Worm (Caenorhabditis elegans) whole organism, midembryonic: ENCODE results near the gene B0024.11.

Experiments
- T22C8.4 ChIP-seq: fragments of 200-800 bp; sonication (Bioruptor generic); IDR thresholded peaks from 2 replicates; pipeline ENCODE4 v1.3.6; 2022; ENCODE audit warnings: missing genetic modification characterization, missing compliant biosample characterization
- cog-1 ChIP-seq: sonication (generic microtip); optimal IDR thresholded peaks from 2 replicates; lab custom pipeline; 2016; ENCODE audit warnings: missing genetic modification characterization, missing compliant biosample characterization
- flt-1 ChIP-seq: fragments of 200-800 bp; sonication (Bioruptor generic); IDR thresholded peaks from 2 replicates; pipeline ENCODE4 v1.3.6; 2022; ENCODE audit warnings: missing genetic modification characterization, missing compliant biosample characterization
- klf-2 ChIP-seq: fragments of 200-800 bp; sonication (Bioruptor generic); conservative IDR thresholded peaks from 2 replicates; pipeline ENCODE4 v1.3.6; 2022; ENCODE audit warnings: missing genetic modification reagents, missing genetic modification characterization, missing compliant biosample characterization
- med-1 ChIP-seq: sonication (generic microtip); optimal IDR thresholded peaks from 2 replicates; lab custom pipeline; 2017; ENCODE audit warnings: missing genetic modification characterization, mild to moderate bottlenecking, missing compliant biosample characterization, antibody characterized with exemption, missing genetic modification reagents; ENCODE audit not compliant: insufficient read depth
- ref-1 ChIP-seq: fragments of 200-800 bp; sonication (Bioruptor generic); conservative IDR thresholded peaks from 2 replicates; pipeline ENCODE4 v1.3.6; 2022; ENCODE audit warnings: missing genetic modification reagents, missing genetic modification characterization, missing compliant biosample characterization
- tab-1 ChIP-seq: fragments of 200-800 bp; sonication (Bioruptor generic); IDR thresholded peaks from 2 replicates; pipeline ENCODE4 v1.3.6; 2022; ENCODE audit warnings: missing genetic modification characterization, missing compliant biosample characterization
- ztf-23 ChIP-seq: fragments of 200-800 bp; sonication (Bioruptor generic); IDR thresholded peaks from 2 replicates; pipeline ENCODE4 v1.3.6; 2022; ENCODE audit warnings: missing genetic modification reagents, missing genetic modification characterization, missing compliant biosample characterization
- ztf-29 ChIP-seq: fragments of 200-800 bp; sonication (Bioruptor generic); IDR thresholded peaks from 2 replicates; pipeline ENCODE4 v1.3.6; 2022; ENCODE audit warnings: missing genetic modification reagents, missing genetic modification characterization, missing compliant biosample characterization

Gene B0024.11

DNA sequence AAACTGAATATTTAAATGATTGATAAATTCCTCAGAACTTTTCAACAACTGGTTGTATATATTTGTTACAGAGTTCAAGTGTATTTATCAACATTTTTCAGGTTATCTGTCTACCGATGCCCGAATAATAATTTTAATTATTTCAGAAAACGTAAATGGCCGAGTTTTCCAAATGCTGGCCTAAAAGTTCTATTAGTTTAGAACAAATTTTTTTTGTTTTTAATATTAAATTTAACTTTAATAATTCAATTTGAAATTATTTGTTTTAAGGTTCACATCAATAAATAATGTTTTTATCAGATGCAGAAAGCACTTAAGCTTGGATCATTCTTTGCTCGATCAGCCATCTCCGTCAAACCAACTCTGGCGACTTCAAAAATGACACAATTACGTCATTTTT lies 5.0 kb downstream of the B0024.11 start, which contains the start of gene trx-2:
Gene trx-2 (plus strand): TSS at position 301 of the 400 bp plus-strand sequence.
- TF ChIP-seq klf-2 (GFP tag; lab: Robert Waterston, UW) (no peak), med-1 (GFP tag; lab: Kevin White, UChicago) (no peak), flt-1 (GFP tag; lab: Robert Waterston, UW) (no peak), ztf-29 (GFP tag; lab: Robert Waterston, UW) (no peak)

DNA sequence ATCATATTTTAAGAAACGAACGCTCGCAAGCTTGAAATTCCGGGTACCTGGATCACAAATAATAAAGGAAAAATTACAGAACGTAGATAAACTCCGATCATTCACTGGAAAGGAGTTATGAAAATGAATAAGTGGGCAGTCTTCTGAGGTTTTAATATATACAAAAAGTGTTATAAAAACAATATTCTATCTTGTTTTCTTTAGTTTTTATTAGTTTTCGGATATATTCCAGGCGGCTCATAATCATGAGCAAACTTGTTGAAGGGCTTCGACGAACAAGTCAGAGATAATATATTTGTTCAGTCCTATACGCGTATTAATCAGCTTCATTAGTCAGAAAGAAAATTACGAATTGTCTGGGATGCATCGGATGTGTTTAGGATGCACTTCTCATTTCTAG lies 5.4 kb downstream of the B0024.11 start, which contains the start of gene gcy-6:
Gene gcy-6 (minus strand): TSS at position 101 of the 400 bp plus-strand sequence.
- TF ChIP-seq med-1 (GFP tag; lab: Kevin White, UChicago) (no peak), T22C8.4 (GFP tag; lab: Robert Waterston, UW) (no peak), tab-1 (no peak)

DNA sequence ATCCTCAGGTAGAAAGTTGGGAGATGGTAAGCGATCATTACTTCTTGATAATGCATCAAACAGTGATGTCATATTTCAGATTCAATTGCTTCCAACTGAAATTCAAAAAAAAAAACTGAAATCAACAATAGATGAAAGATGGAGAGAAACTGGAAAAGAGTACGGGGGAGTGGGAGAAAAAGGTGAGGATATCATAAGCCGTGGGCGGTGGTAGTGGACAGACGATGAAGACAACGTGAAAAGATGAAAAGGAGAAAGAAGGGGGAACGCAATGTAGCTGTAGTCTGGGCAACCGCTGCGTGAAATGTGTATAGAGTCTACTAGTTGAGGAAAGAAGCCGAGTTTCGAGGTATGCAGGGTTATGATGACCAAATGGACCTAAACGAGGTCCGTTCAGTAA lies 12.1 kb downstream of the B0024.11 start, which contains the start of gene che-12:
Gene che-12 (minus strand): TSS at position 101 of the 400 bp plus-strand sequence.
- TF ChIP-seq med-1 (GFP tag; lab: Kevin White, UChicago) (no peak), tab-1 (no peak)

DNA sequence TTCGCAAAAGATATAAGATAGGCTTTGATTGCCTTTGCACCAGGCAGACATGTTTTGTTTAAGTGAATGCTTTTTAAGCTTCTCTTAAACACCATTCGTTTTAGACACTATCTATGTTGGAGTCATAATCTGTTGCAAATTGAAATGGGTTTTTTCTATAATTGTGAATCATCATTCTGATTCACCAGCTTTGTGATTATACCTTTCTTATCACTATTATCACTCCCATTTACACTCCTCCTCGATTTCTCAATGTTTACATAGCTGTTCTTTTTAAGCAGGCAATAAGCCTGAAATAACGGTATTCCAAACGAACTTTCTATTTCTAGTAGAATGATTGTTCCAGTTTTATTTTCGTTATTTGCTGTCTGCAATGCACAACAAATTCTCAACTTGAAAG lies 22.2 kb downstream of the B0024.11 start, which contains the start of gene B0024.4:
Gene B0024.4 (plus strand): TSS at position 301 of the 400 bp plus-strand sequence.
- TF ChIP-seq ztf-23 (GFP tag; lab: Robert Waterston, UW) = no peak

DNA sequence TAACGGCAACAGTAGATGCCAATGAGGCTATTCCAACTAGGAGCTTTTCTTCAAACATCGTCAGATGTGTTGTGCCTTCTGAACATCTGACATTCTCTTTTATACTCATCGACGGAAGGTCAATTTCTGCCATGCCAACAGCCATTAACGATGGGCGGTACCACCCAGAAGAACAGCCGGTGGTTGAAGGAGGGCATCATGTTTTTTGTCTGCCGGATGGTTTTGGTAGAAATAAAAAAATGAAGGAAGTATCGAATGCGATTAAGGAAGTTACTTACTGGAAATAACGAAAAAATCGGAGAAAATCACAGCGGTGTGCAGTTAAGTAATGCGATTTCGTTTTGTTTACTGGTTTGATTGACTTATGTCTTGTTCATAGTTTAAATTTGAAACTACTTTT lies 24.8 kb downstream of the B0024.11 start, which contains the start of gene col-150:
Gene col-150 (minus strand): TSS at position 101 of the 400 bp plus-strand sequence.
- TF ChIP-seq klf-2 (GFP tag; lab: Robert Waterston, UW) (no peak), ref-1 (GFP tag; lab: Robert Waterston, UW) (no peak), flt-1 (GFP tag; lab: Robert Waterston, UW) (no peak), ztf-29 (GFP tag; lab: Robert Waterston, UW) (no peak), tab-1 (no peak), med-1 (GFP tag; lab: Kevin White, UChicago) (no peak), T22C8.4 (GFP tag; lab: Robert Waterston, UW) (no peak)

DNA sequence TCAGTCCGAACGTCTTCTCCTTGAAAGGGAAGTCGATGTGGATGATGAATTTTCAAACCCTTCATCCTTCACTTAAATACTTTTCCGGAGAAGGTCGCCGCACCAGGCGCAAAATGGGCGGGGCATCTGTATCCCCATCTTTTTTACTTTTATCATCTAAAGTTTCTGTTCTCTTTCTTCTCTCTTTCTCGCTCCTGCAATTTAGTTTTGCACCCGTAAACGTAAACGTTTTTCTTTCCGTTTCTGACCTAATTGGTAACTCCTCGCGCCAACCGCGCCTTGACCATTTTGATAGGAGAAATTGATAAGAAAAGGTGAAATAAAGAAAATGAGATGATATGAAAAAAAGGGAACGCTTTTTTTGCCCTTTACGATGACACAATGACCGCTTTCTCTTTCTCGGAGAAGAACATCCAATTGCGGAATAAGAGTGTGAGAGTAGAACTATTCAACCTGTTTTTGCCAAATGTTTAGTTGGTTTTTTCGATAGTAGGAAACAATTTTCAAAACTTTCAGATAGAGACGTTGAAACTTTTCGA lies 26.4 kb downstream of the B0024.11 start, which contains the start of gene col-149:
Gene col-149 (minus strand): TSS at position 51 of the 539 bp plus-strand sequence.
- TF ChIP-seq klf-2 (GFP tag; lab: Robert Waterston, UW) (no peak), med-1 (GFP tag; lab: Kevin White, UChicago) (no peak), cog-1 (no peak)

DNA sequence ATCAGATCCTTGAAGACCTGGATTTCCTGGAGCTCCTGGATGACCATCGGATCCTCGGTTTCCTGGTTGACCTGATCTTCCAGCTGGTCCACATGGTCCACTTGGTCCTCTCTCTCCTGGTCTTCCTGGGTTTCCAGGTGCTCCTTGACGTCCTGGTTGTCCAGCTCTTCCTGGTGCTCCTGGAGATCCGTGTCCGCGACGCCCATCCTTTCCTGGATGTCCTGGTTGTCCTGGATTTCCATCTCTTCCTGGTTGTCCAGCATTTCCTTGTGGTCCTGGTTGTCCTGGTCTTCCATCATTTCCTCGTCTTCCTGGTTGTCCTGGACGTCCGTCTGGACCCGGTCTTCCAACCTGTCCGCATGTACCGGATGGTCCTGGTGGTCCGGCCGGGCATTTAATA lies 27.5 kb downstream of the B0024.11 start:
- no peak for TF ChIP-seq T22C8.4 (GFP tag; lab: Robert Waterston, UW)
- no peak for TF ChIP-seq ztf-29 (GFP tag; lab: Robert Waterston, UW)
- no peak for TF ChIP-seq ztf-23 (GFP tag; lab: Robert Waterston, UW)
- TF ChIP-seq tab-1 = no peak
- no peak for TF ChIP-seq klf-2 (GFP tag; lab: Robert Waterston, UW)
- no peak for TF ChIP-seq med-1 (GFP tag; lab: Kevin White, UChicago)

DNA sequence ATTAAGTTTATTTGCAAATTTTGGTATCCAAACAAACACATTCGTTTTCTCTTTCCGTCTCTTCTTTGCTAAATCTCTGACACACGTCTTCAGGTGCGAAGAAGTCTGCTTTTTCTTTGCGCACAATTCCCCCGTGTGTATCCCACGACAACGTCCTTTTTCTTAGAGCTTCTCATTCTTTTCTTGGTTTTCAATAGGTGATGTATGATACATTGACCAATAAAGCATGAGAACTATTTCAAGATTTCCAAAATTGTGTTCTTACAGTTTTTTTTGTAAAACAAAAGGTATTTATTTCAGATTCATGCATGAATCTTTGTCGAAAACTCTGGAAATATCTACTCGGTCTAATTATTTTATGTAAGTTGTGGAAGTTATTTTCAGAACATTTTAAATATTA lies 29.6 kb downstream of the B0024.11 start, which contains the start of gene B0024.15:
Gene B0024.15 (plus strand): TSS at position 301 of the 400 bp plus-strand sequence.
- TF ChIP-seq med-1 (GFP tag; lab: Kevin White, UChicago) (no peak), ztf-23 (GFP tag; lab: Robert Waterston, UW) (no peak)

DNA sequence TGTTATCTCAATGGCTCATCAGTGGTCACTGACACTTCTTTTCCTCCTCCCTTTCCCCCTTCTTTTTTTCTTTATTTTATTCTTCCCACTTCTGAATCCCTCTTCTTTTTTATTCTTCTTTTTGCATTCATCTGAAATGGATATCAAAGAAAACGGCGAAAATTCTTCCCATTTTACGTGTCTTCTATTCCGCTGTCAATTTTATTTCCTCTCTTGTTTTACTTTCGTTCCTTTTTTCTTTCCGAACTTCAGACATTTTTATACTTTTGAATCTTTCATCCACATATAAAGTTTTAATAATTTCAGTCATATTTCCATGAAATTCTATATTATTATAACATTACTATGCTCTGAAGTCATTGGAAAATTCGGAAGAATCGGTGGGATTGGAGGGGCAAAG lies 32.1 kb downstream of the B0024.11 start, which contains the start of gene B0024.3:
Gene B0024.3 (plus strand): TSS at position 301 of the 400 bp plus-strand sequence.
- no peak for TF ChIP-seq klf-2 (GFP tag; lab: Robert Waterston, UW)
- TF ChIP-seq cog-1 = no peak
- TF ChIP-seq flt-1 (GFP tag; lab: Robert Waterston, UW) = no peak
- no peak for TF ChIP-seq med-1 (GFP tag; lab: Kevin White, UChicago)
- TF ChIP-seq ztf-23 (GFP tag; lab: Robert Waterston, UW) = no peak
- TF ChIP-seq tab-1 = no peak
- TF ChIP-seq T22C8.4 (GFP tag; lab: Robert Waterston, UW) = no peak
- TF ChIP-seq ref-1 (GFP tag; lab: Robert Waterston, UW) = no peak
- no peak for TF ChIP-seq ztf-29 (GFP tag; lab: Robert Waterston, UW)

DNA sequence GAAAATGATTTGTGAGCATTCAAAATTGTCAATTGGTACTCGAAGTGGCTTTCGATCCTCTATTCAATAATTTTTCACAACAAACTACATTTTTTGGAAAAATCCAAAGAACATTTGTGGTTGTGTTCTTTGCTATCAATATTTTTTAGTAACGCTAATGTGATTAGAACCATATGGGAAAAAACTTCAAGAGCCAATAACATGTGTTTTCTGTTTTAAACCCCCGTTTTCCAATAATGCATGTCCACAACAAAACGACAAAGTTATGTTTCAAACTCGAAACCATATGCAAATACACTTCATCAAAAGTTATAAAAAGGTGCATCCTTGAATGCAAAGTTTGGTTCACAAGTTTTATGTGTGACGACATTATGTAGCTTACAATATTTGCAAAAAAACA lies 33.5 kb downstream of the B0024.11 start:
- TF ChIP-seq tab-1 (no peak), flt-1 (GFP tag; lab: Robert Waterston, UW) (no peak), ztf-29 (GFP tag; lab: Robert Waterston, UW) (no peak), T22C8.4 (GFP tag; lab: Robert Waterston, UW) (no peak), klf-2 (GFP tag; lab: Robert Waterston, UW) (no peak), ztf-23 (GFP tag; lab: Robert Waterston, UW) (no peak), ref-1 (GFP tag; lab: Robert Waterston, UW) (no peak), cog-1 (no peak), med-1 (GFP tag; lab: Kevin White, UChicago) (no peak)

DNA sequence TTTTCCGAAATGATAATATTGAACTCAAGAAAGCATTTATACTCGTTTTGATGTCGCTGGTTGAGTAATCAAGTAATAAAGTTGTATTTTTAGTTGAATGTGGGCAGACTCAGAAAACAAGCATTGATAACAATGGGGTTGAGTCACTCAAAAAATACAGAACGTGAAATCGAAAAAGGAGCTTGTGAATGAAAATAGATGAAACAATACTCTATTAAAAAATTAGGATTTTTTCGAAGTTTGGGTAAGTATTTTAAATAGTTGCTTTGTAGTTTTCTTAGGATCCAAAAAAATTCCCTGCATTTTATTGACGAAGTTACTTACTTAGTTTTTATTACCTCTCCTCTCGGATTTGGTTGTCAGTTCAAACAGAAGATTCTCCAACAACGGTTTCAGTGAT lies 35.9 kb downstream of the B0024.11 start, which contains the start of gene lys-3:
Gene lys-3 (minus strand): TSS at position 101 of the 400 bp plus-strand sequence.
- TF ChIP-seq cog-1 (no peak), ztf-29 (GFP tag; lab: Robert Waterston, UW) (no peak), klf-2 (GFP tag; lab: Robert Waterston, UW) (no peak), med-1 (GFP tag; lab: Kevin White, UChicago) (no peak), ref-1 (GFP tag; lab: Robert Waterston, UW) (no peak), ztf-23 (GFP tag; lab: Robert Waterston, UW) (no peak), tab-1 (no peak), flt-1 (GFP tag; lab: Robert Waterston, UW) (no peak), T22C8.4 (GFP tag; lab: Robert Waterston, UW) (no peak)
